Worm (Caenorhabditis elegans) whole organism, late embryonic: Measurements from ENCODE around the gene mab-21.

Source experiments
- ceh-45 ChIP-seq: fragments of 200-800 bp; sonication (Bioruptor generic); IDR thresholded peaks from 2 replicates; pipeline ENCODE4 v1.3.6; 2022; ENCODE audit warnings: missing genetic modification reagents, missing genetic modification characterization, missing compliant biosample characterization
- ceh-9 ChIP-seq: sonication (generic microtip); optimal IDR thresholded peaks from 2 replicates; lab custom pipeline; 2016; ENCODE audit warnings: mild to moderate bottlenecking, missing genetic modification characterization, inconsistent platforms, missing compliant biosample characterization
- dmd-4 ChIP-seq: sonication (generic microtip); optimal IDR thresholded peaks from 2 replicates; lab custom pipeline; 2016; ENCODE audit warnings: borderline replicate concordance, missing genetic modification characterization, missing compliant biosample characterization
- elt-2 ChIP-seq: sonication (generic microtip); optimal IDR thresholded peaks from 2 replicates; lab custom pipeline; 2016; ENCODE audit warnings: missing genetic modification reagents, missing genetic modification characterization, missing compliant biosample characterization
- fax-1 ChIP-seq: sonication (generic microtip); optimal IDR thresholded peaks from 2 replicates; lab custom pipeline; 2016; ENCODE audit warnings: missing genotype, missing genetic modification characterization, missing compliant biosample characterization
- fkh-6 ChIP-seq: sonication (generic microtip); optimal IDR thresholded peaks from 2 replicates; lab custom pipeline; 2016; ENCODE audit warnings: missing genetic modification characterization, missing compliant biosample characterization
- odd-2 ChIP-seq: sonication (generic microtip); optimal IDR thresholded peaks from 2 replicates; lab custom pipeline; 2017; ENCODE audit warnings: antibody characterized with exemption, mild to moderate bottlenecking, missing genetic modification characterization, missing compliant biosample characterization
- ztf-16 ChIP-seq: sonication (generic microtip); optimal IDR thresholded peaks from 2 replicates; lab custom pipeline; 2017; ENCODE audit warnings: missing genetic modification characterization, missing compliant biosample characterization

DNA sequence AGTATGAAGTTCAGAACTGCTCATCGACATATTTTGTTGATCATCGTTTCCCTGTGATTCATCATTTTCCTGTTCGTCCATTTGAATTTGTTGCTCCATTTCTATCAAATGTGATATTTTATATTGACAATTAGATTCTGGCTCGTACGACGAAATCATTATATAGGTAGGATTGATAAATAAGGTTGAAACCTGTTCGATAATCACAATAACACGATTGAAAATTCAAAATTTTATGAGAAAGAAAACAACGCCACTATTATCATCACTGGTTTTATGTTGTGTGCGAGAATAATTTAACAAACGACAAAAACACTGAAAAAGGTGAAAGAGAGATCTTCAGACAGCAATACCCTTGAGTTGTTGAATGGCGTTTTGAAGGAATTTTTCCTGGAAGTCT is 6.2 kb upstream of the mab-21 start, which contains the start of gene apc-11:
- TF ChIP-seq ceh-9 (tag; lab: Kevin White, UChicago) (no peak), ztf-16 (tag; lab: Kevin White, UChicago) (no peak), fkh-6 (tag; lab: Kevin White, UChicago) (no peak), elt-2 (tag; lab: Kevin White, UChicago) (no peak), ceh-45 (GFP tag; lab: Robert Waterston, UW) (no peak), fax-1 (no peak), odd-2 (tag; lab: Kevin White, UChicago) (no peak), dmd-4 (tag; lab: Kevin White, UChicago) (no peak)
